Fruit fly (Drosophila melanogaster) whole organism, larva: ENCODE results near the gene Nrt.

Experiments used
- noc ChIP-seq: fragments of 200-800 bp; sonication (Bioruptor generic); optimal IDR thresholded peaks from 3 replicates; lab custom pipeline; 2019; ENCODE audit warnings: missing biosample characterization, mild to moderate bottlenecking, missing genetic modification characterization, moderate library complexity

Nrt gene

dm6 chr3L:16824725-16825124, 58.9 kb downstream of the Nrt start:
- TF ChIP-seq noc (tag; lab: Kevin White, UChicago): no peak

dm6 chr3L:16825195-16825594, 59.3 kb downstream of the Nrt start:
- no peak for TF ChIP-seq noc (tag; lab: Kevin White, UChicago)
